Fruit fly (Drosophila melanogaster) whole organism, wandering third instar larva: ENCODE data around the gene Taf9.

Experiments
- Abd-B ChIP-seq: fragments of >200 bp; optimal IDR thresholded peaks from 2 replicates; lab custom pipeline; 2017; ENCODE audit warnings: missing biosample characterization, missing genetic modification characterization
- CG32264 ChIP-seq: fragments of 200-800 bp; sonication (Bioruptor generic); optimal IDR thresholded peaks from 2 replicates; lab custom pipeline; 2016; ENCODE audit warnings: missing biosample characterization, missing genetic modification characterization
- CG9705 ChIP-seq: fragments of 200-800 bp; sonication (Bioruptor generic); optimal IDR thresholded peaks from 2 replicates; lab custom pipeline; 2018; ENCODE audit warnings: missing biosample characterization, mild to moderate bottlenecking, missing genetic modification characterization
- CrebA ChIP-seq: fragments of 200-800 bp; sonication (Bioruptor generic); optimal IDR thresholded peaks from 2 replicates; lab custom pipeline; 2016; ENCODE audit warnings: missing biosample characterization, mild to moderate bottlenecking, missing genetic modification characterization, borderline replicate concordance
- Dfd ChIP-seq: fragments of >200 bp; optimal IDR thresholded peaks from 2 replicates; lab custom pipeline; 2017; ENCODE audit warnings: missing biosample characterization, missing genetic modification characterization
- Dif ChIP-seq: fragments of 200-275, 200-300 bp; sonication (Bioruptor generic); optimal IDR thresholded peaks from 2 replicates; lab custom pipeline; 2018; ENCODE audit warnings: missing biosample characterization, missing genetic modification characterization; ENCODE audit not compliant: partially characterized antibody
- GATAd ChIP-seq: sonication (Bioruptor generic); optimal IDR thresholded peaks from 2 replicates; lab custom pipeline; 2016; ENCODE audit warnings: missing biosample characterization, missing genetic modification characterization
- HLH106 ChIP-seq: fragments of 200-800 bp; optimal IDR thresholded peaks from 3 replicates; lab custom pipeline; 2019; ENCODE audit warnings: missing biosample characterization, mild to moderate bottlenecking, missing genetic modification characterization, moderate library complexity
- Hnf4 ChIP-seq: fragments of 200-800 bp; sonication (Bioruptor generic); optimal IDR thresholded peaks from 2 replicates; lab custom pipeline; 2016; ENCODE audit warnings: missing biosample characterization, mild to moderate bottlenecking, missing genetic modification characterization
- Hr78 ChIP-seq: fragments of >200 bp; optimal IDR thresholded peaks from 2 replicates; lab custom pipeline; 2017; ENCODE audit warnings: missing biosample characterization, missing genetic modification characterization
- Hr83 ChIP-seq: fragments of 200-300 bp; sonication (Bioruptor generic); optimal IDR thresholded peaks from 2 replicates; lab custom pipeline; 2016; ENCODE audit warnings: missing biosample characterization, mild to moderate bottlenecking, missing genetic modification characterization, moderate library complexity; ENCODE audit not compliant: poor library complexity, severe bottlenecking
- Jra ChIP-seq: sonication (Bioruptor generic); optimal IDR thresholded peaks from 2 replicates; lab custom pipeline; 2016; ENCODE audit warnings: missing biosample characterization, missing genetic modification characterization
- Mio ChIP-seq: sonication (Bioruptor generic); optimal IDR thresholded peaks from 2 replicates; lab custom pipeline; 2016; ENCODE audit warnings: missing biosample characterization, missing genetic modification characterization
- Myc ChIP-seq: fragments of >200 bp; optimal IDR thresholded peaks from 2 replicates; lab custom pipeline; 2017
- N ChIP-seq: fragments of >200 bp; optimal IDR thresholded peaks from 2 replicates; lab custom pipeline; 2018; ENCODE audit warnings: missing biosample characterization, missing external identifiers, missing genetic modification characterization
- OdsH ChIP-seq: fragments of 200-800 bp; sonication (Bioruptor generic); optimal IDR thresholded peaks from 2 replicates; lab custom pipeline; 2016; ENCODE audit warnings: missing biosample characterization, mild to moderate bottlenecking, missing genetic modification characterization
- Rel ChIP-seq, 2 experiments: fragments of 200-800 bp; sonication (Bioruptor generic) in 1 of 2; optimal IDR thresholded peaks; 2 replicates in 1 of 2; 3 replicates in 1 of 2; lab custom pipeline; 2016 to 2019; ENCODE audit warnings: mild to moderate bottlenecking in 2 of 2, missing biosample characterization in 2 of 2, missing genetic modification characterization in 2 of 2, moderate library complexity in 1 of 2
- Sp1 ChIP-seq: fragments of 200-800 bp; sonication (Bioruptor generic); optimal IDR thresholded peaks from 3 replicates; lab custom pipeline; 2019; ENCODE audit warnings: missing biosample characterization, mild to moderate bottlenecking, missing genetic modification characterization, moderate library complexity
- Vsx2 ChIP-seq: fragments of 200-300, 225-300 bp; sonication (Bioruptor generic); optimal IDR thresholded peaks from 2 replicates; lab custom pipeline; 2018; ENCODE audit warnings: missing biosample characterization, missing genetic modification characterization; ENCODE audit not compliant: partially characterized antibody
- br ChIP-seq: fragments of 200-800 bp; sonication (Bioruptor generic); optimal IDR thresholded peaks from 2 replicates; lab custom pipeline; 2016; ENCODE audit warnings: missing biosample characterization, missing genetic modification characterization
- brk ChIP-seq: fragments of 200-800 bp; sonication (Bioruptor generic); optimal IDR thresholded peaks from 2 replicates; lab custom pipeline; 2016; ENCODE audit warnings: missing biosample characterization, mild to moderate bottlenecking, missing genetic modification characterization
- dl ChIP-seq, 2 experiments: fragments of 175-275, 200-275 bp in 1 of 2; fragments of 200-275 bp in 1 of 2; sonication (Bioruptor generic); optimal IDR thresholded peaks; lab custom pipeline; 2018; ENCODE audit warnings: mild to moderate bottlenecking in 2 of 2, missing biosample characterization in 2 of 2, missing genetic modification characterization in 2 of 2, moderate library complexity in 2 of 2; ENCODE audit not compliant: partially characterized antibody in 2 of 2, insufficient read depth in 1 of 2
- dmrt93B ChIP-seq: fragments of 200-800 bp; sonication (Bioruptor generic); optimal IDR thresholded peaks from 2 replicates; lab custom pipeline; 2018; ENCODE audit warnings: missing biosample characterization, mild to moderate bottlenecking, missing genetic modification characterization
- dsf ChIP-seq: sonication (Bioruptor generic); optimal IDR thresholded peaks from 2 replicates; lab custom pipeline; 2016; ENCODE audit warnings: missing biosample characterization, missing genetic modification characterization, borderline replicate concordance
- ey ChIP-seq: fragments of 200-800 bp; sonication (Bioruptor generic); optimal IDR thresholded peaks from 2 replicates; lab custom pipeline; 2016; ENCODE audit warnings: missing biosample characterization, missing genetic modification characterization
- foxo ChIP-seq, 2 experiments: fragments of 200-800 bp; sonication (Bioruptor generic); optimal IDR thresholded peaks; 2 replicates in 1 of 2; 3 replicates in 1 of 2; lab custom pipeline; 2016 to 2017; ENCODE audit warnings: missing biosample characterization in 2 of 2, missing genetic modification characterization in 2 of 2
- fru ChIP-seq: fragments of 200-800 bp; sonication (Bioruptor generic); optimal IDR thresholded peaks from 3 replicates; lab custom pipeline; 2016; ENCODE audit warnings: missing biosample characterization, mild to moderate bottlenecking, missing genetic modification characterization
- h ChIP-seq: fragments of 200-800 bp; sonication (Bioruptor generic); optimal IDR thresholded peaks from 3 replicates; lab custom pipeline; 2016; ENCODE audit warnings: missing biosample characterization, mild to moderate bottlenecking, missing genetic modification characterization
- jim ChIP-seq: fragments of 175-275, 200-325 bp; sonication (Bioruptor generic); optimal IDR thresholded peaks from 2 replicates; lab custom pipeline; 2016; ENCODE audit warnings: missing biosample characterization, mild to moderate bottlenecking, missing genetic modification characterization
- lola ChIP-seq: fragments of >200 bp; optimal IDR thresholded peaks from 2 replicates; lab custom pipeline; 2017; ENCODE audit warnings: missing biosample characterization, missing genetic modification characterization
- pan ChIP-seq: fragments of >200 bp; optimal IDR thresholded peaks from 2 replicates; lab custom pipeline; 2017
- psq ChIP-seq: fragments of 200-800 bp; sonication (Bioruptor generic); optimal IDR thresholded peaks from 3 replicates; lab custom pipeline; 2017; ENCODE audit warnings: missing biosample characterization, mild to moderate bottlenecking, missing genetic modification characterization, moderate library complexity
- rgr ChIP-seq: fragments of 200-800 bp; sonication (Bioruptor generic); optimal IDR thresholded peaks from 3 replicates; lab custom pipeline; 2016; ENCODE audit warnings: missing biosample characterization, mild to moderate bottlenecking, missing genetic modification characterization
- sage ChIP-seq: fragments of 200-800 bp; sonication (Bioruptor generic); optimal IDR thresholded peaks from 2 replicates; lab custom pipeline; 2016; ENCODE audit warnings: missing biosample characterization, mild to moderate bottlenecking, missing genetic modification characterization
- sv ChIP-seq: fragments of 200-800 bp; sonication (Bioruptor generic); optimal IDR thresholded peaks from 3 replicates; lab custom pipeline; 2016; ENCODE audit warnings: missing biosample characterization, missing genetic modification characterization
- tai ChIP-seq: sonication (Bioruptor generic); optimal IDR thresholded peaks from 2 replicates; lab custom pipeline; 2016; ENCODE audit warnings: missing biosample characterization, missing genetic modification characterization
- usp ChIP-seq: fragments of >200 bp; optimal IDR thresholded peaks from 2 replicates; lab custom pipeline; 2017; ENCODE audit warnings: missing biosample characterization, missing genetic modification characterization
- woc ChIP-seq: sonication (Bioruptor generic); optimal IDR thresholded peaks from 2 replicates; lab custom pipeline; 2016; ENCODE audit warnings: missing biosample characterization, mild to moderate bottlenecking, missing genetic modification characterization

Taf9 gene

dm6 chrX:17887208-17887627 is 45.3 kb downstream of the Taf9 start, which contains the start of gene mnb:
TSS of gene mnb (minus strand) at chrX:17887222.
- no peak for TF ChIP-seq Dif (GFP tag; lab: Kevin White, UChicago)
- no peak for TF ChIP-seq Abd-B (GFP tag; lab: Kevin White, UChicago)
- no peak for TF ChIP-seq woc (GFP tag; lab: Kevin White, UChicago)
- TF ChIP-seq Rel (GFP tag; optimal IDR thresholded peaks at IDR 0.05; lab: Kevin White, UChicago) = no peak
- TF ChIP-seq Rel (tag; optimal IDR thresholded peaks at IDR 0.05; lab: Kevin White, UChicago) = no peak
- TF ChIP-seq Hr83 = no peak
- no peak for TF ChIP-seq Mio (GFP tag; lab: Kevin White, UChicago)
- no peak for TF ChIP-seq GATAd (GFP tag; lab: Kevin White, UChicago)
- peak; percentile 33 for TF ChIP-seq HLH106
- TF ChIP-seq Hnf4 (GFP tag; lab: Kevin White, UChicago) = peak; percentile 63
- TF ChIP-seq dsf (GFP tag; lab: Kevin White, UChicago) = no peak
- TF ChIP-seq usp (GFP tag; lab: Kevin White, UChicago) = no peak
- TF ChIP-seq rgr = no peak
- peak; percentile 65 for TF ChIP-seq Myc (lab: Kevin White, UChicago)
- no peak for TF ChIP-seq tai (GFP tag; lab: Kevin White, UChicago)
- TF ChIP-seq psq (GFP tag; lab: Kevin White, UChicago) = no peak
- TF ChIP-seq sage (GFP tag; lab: Kevin White, UChicago) = no peak
- peak; percentile 14 for TF ChIP-seq Jra (GFP tag; lab: Kevin White, UChicago)
- TF ChIP-seq CrebA (GFP tag; lab: Kevin White, UChicago) = no peak
- no peak for TF ChIP-seq Sp1 (GFP tag; lab: Kevin White, UChicago)
- TF ChIP-seq foxo (GFP tag; optimal IDR thresholded peaks at IDR 0.05; lab: Kevin White, UChicago) = peak in 1 of 2 experiments; percentile 45
- TF ChIP-seq lola = no peak
- TF ChIP-seq CG32264 = no peak
- TF ChIP-seq Vsx2 (GFP tag; lab: Kevin White, UChicago) = no peak
- TF ChIP-seq jim (GFP tag; lab: Kevin White, UChicago) = no peak
- no peak for TF ChIP-seq dmrt93B
- no peak for TF ChIP-seq brk (GFP tag; lab: Kevin White, UChicago)
- TF ChIP-seq OdsH (GFP tag; lab: Kevin White, UChicago) = no peak
- no peak for TF ChIP-seq sv (GFP tag; lab: Kevin White, UChicago)
- TF ChIP-seq CG9705 (GFP tag; lab: Kevin White, UChicago) = no peak
- no peak for TF ChIP-seq Hr78 (GFP tag; lab: Kevin White, UChicago)
- no peak for TF ChIP-seq dl (GFP tag; optimal IDR thresholded peaks at IDR 0.05; lab: Kevin White, UChicago; ENCODE audit: insufficient read depth in 1 of 2, partially characterized antibody in 2 of 2)
- no peak for TF ChIP-seq fru (GFP tag; lab: Kevin White, UChicago)
- TF ChIP-seq N = no peak
- TF ChIP-seq ey (GFP tag; lab: Kevin White, UChicago) = peak; percentile 14
- TF ChIP-seq Dfd (GFP tag; lab: Kevin White, UChicago) = no peak
- TF ChIP-seq br = no peak
- no peak for TF ChIP-seq pan (lab: Kevin White, UChicago)
- no peak for TF ChIP-seq h (GFP tag; lab: Kevin White, UChicago)

- TF ChIP-seq foxo (GFP tag; optimal IDR thresholded peaks at IDR 0.05; lab: Kevin White, UChicago) = no peak
- TF ChIP-seq rgr = no peak
- TF ChIP-seq dl (GFP tag; optimal IDR thresholded peaks at IDR 0.05; lab: Kevin White, UChicago; ENCODE audit: insufficient read depth in 1 of 2, partially characterized antibody in 2 of 2) = no peak
- TF ChIP-seq Rel (GFP tag; optimal IDR thresholded peaks at IDR 0.05; lab: Kevin White, UChicago) = no peak
- TF ChIP-seq Rel (tag; optimal IDR thresholded peaks at IDR 0.05; lab: Kevin White, UChicago) = no peak
- no peak for TF ChIP-seq dmrt93B
- no peak for TF ChIP-seq Sp1 (GFP tag; lab: Kevin White, UChicago)
- TF ChIP-seq Abd-B (GFP tag; lab: Kevin White, UChicago) = no peak
- no peak for TF ChIP-seq lola
- TF ChIP-seq Mio (GFP tag; lab: Kevin White, UChicago) = no peak
- no peak for TF ChIP-seq fru (GFP tag; lab: Kevin White, UChicago)
- no peak for TF ChIP-seq HLH106
- TF ChIP-seq h (GFP tag; lab: Kevin White, UChicago) = no peak
- no peak for TF ChIP-seq CrebA (GFP tag; lab: Kevin White, UChicago)
- no peak for TF ChIP-seq sage (GFP tag; lab: Kevin White, UChicago)
- TF ChIP-seq N = no peak
- no peak for TF ChIP-seq jim (GFP tag; lab: Kevin White, UChicago)
These were observed 45.9 kb downstream of the Taf9 start, which contains the start of gene CG6788 for dm6 chrX:17887877-17888276. TSS of gene CG6788 (plus strand) at chrX:17888177.
